Worm (Caenorhabditis elegans) whole organism, mixed stage, embryonic: ENCODE measurements around the gene tbb-4.

Experiments
- ces-1 ChIP-seq: fragments of 150-350 bp; optimal IDR thresholded peaks from 2 replicates; lab custom pipeline; 2014; ENCODE audit warnings: missing biosample characterization, missing genetic modification reagents, missing genetic modification characterization
- lin-32 ChIP-seq: fragments of 200-800 bp; sonication (Bioruptor generic); optimal IDR thresholded peaks from 2 replicates; lab custom pipeline; 2018; ENCODE audit warnings: mild to moderate bottlenecking, missing genetic modification characterization, missing compliant biosample characterization
- sptf-1 ChIP-seq: sonication (generic microtip); optimal IDR thresholded peaks from 2 replicates; lab custom pipeline; 2017; ENCODE audit warnings: mild to moderate bottlenecking, missing genetic modification characterization, moderate library complexity, missing compliant biosample characterization
- ztf-11 ChIP-seq: fragments of 150-350 bp; optimal IDR thresholded peaks from 2 replicates; lab custom pipeline; 2014; ENCODE audit warnings: missing biosample characterization, missing genetic modification characterization

ce11 chrX:9441512-9441911 is 4.8 kb upstream of the tbb-4 start, which contains the start of gene memb-1:
- peak; percentile 38 for TF ChIP-seq ces-1 (GFP tag; lab: Kevin White, UChicago)
- no peak for TF ChIP-seq ztf-11 (tag; lab: Kevin White, UChicago)
- peak; percentile 47 for TF ChIP-seq sptf-1
- TF ChIP-seq lin-32: no peak
